Worm (Caenorhabditis elegans) whole organism, L3 larva: ENCODE data around the gene htas-1.

Source experiments
- aly-2 ChIP-seq: fragments of 150-350 bp; optimal IDR thresholded peaks from 2 replicates; lab custom pipeline; 2014; ENCODE audit warnings: missing biosample characterization, missing genetic modification characterization
- unc-39 ChIP-seq: sonication (generic microtip); optimal IDR thresholded peaks from 4 replicates; lab custom pipeline; 2017; ENCODE audit warnings: missing biosample characterization, missing genetic modification characterization

DNA sequence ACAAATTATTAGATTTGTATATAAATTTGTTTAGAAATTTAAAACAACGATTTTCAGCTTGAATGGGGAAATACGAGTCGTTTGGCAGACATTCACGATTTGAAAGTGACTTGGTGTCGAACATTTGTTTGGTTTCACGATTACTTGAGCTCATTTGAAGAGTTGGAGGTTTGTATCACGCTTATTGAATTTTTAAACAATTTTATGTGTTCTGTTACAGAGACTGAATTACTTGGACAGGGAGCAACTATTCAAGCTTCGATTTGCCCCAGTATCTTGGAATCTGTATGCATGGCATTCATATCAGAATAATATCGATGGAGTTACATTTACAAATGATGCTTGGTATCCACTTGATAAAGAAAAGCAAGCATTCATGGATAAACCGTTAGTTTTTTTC is 43.9 kb upstream of the htas-1 start:
- TF ChIP-seq unc-39 (tag; lab: Kevin White, UChicago): no peak
- no peak for TF ChIP-seq aly-2 (tag; lab: Kevin White, UChicago)
